Worm (Caenorhabditis elegans) whole organism, L1 larva: ENCODE data around the gene srsx-15.

Experiments
- C04F5.9 ChIP-seq: sonication (generic microtip); optimal IDR thresholded peaks from 2 replicates; lab custom pipeline; 2016; ENCODE audit warnings: missing genetic modification characterization, missing compliant biosample characterization
- C34B4.2 ChIP-seq: sonication (generic microtip); optimal IDR thresholded peaks from 2 replicates; lab custom pipeline; 2017; ENCODE audit warnings: mild to moderate bottlenecking, missing genetic modification characterization, missing compliant biosample characterization
- F16B12.6 ChIP-seq: fragments of 150-350 bp; optimal IDR thresholded peaks from 2 replicates; lab custom pipeline; 2014; ENCODE audit warnings: missing biosample characterization, missing genetic modification characterization
- Y116A8C.19 ChIP-seq: sonication (generic microtip); optimal IDR thresholded peaks from 2 replicates; lab custom pipeline; 2016; ENCODE audit warnings: missing compliant biosample characterization, missing genetic modification characterization, borderline replicate concordance
- alr-1 ChIP-seq: fragments of 200-800 bp; sonication (Bioruptor generic); optimal IDR thresholded peaks from 2 replicates; lab custom pipeline; 2018; ENCODE audit warnings: borderline replicate concordance, mild to moderate bottlenecking, missing genetic modification characterization, missing compliant biosample characterization
- blmp-1 ChIP-seq: fragments of 150-350 bp; optimal IDR thresholded peaks from 2 replicates; lab custom pipeline; 2014; ENCODE audit warnings: missing biosample characterization, missing genetic modification characterization
- ceh-8 ChIP-seq: fragments of 200-800 bp; sonication (Bioruptor generic); optimal IDR thresholded peaks from 2 replicates; lab custom pipeline; 2018; ENCODE audit warnings: mild to moderate bottlenecking, missing genetic modification characterization, moderate library complexity, missing compliant biosample characterization
- ceh-82 ChIP-seq, 3 experiments: fragments of 150-350 bp in 1 of 3; sonication (generic microtip) in 2 of 3; optimal IDR thresholded peaks; 2 replicates each; lab custom pipeline; 2014 to 2017; ENCODE audit warnings: missing biosample characterization in 3 of 3, missing genetic modification characterization in 3 of 3
- ceh-88 ChIP-seq: fragments of 200-800 bp; sonication (Bioruptor generic); IDR thresholded peaks from 2 replicates; pipeline ENCODE4 v1.3.6; 2022; ENCODE audit warnings: missing genetic modification characterization, missing compliant biosample characterization
- ces-1 ChIP-seq: fragments of 150-350 bp; optimal IDR thresholded peaks from 2 replicates; lab custom pipeline; 2014; ENCODE audit warnings: missing biosample characterization, missing genetic modification reagents, missing genetic modification characterization
- efl-3 ChIP-seq: fragments of 200-800 bp; sonication (Bioruptor generic); optimal IDR thresholded peaks from 2 replicates; lab custom pipeline; 2018; ENCODE audit warnings: mild to moderate bottlenecking, missing genetic modification characterization, missing compliant biosample characterization
- elt-2 ChIP-seq: sonication (generic microtip); optimal IDR thresholded peaks from 2 replicates; lab custom pipeline; 2016; ENCODE audit warnings: missing genetic modification characterization, mild to moderate bottlenecking, inconsistent platforms, missing compliant biosample characterization, missing genetic modification reagents
- elt-3 ChIP-seq, 6 experiments: fragments of 150-350 bp in 1 of 6; sonication (generic microtip); optimal IDR thresholded peaks; 2 replicates each; lab custom pipeline; 2017 to 2018; ENCODE audit warnings: missing biosample characterization in 6 of 6, missing genetic modification characterization in 6 of 6, inconsistent platforms in 1 of 6
- ets-5 ChIP-seq: fragments of 200-800 bp; sonication (Bioruptor generic); IDR thresholded peaks from 2 replicates; pipeline ENCODE4 v1.3.6; 2022; ENCODE audit warnings: missing genetic modification characterization, missing compliant biosample characterization
- fkh-10 ChIP-seq: sonication (generic microtip); optimal IDR thresholded peaks from 2 replicates; lab custom pipeline; 2017; ENCODE audit warnings: missing biosample characterization, missing genetic modification reagents, missing genetic modification characterization
- fkh-4 ChIP-seq: sonication (generic microtip); optimal IDR thresholded peaks from 2 replicates; lab custom pipeline; 2016; ENCODE audit warnings: missing compliant biosample characterization, missing genetic modification characterization, borderline replicate concordance
- fkh-8 ChIP-seq: sonication (generic microtip); optimal IDR thresholded peaks from 2 replicates; lab custom pipeline; 2016; ENCODE audit warnings: mild to moderate bottlenecking, missing genetic modification characterization, missing compliant biosample characterization
- fos-1 ChIP-seq: fragments of 150-350 bp; optimal IDR thresholded peaks from 2 replicates; lab custom pipeline; 2014; ENCODE audit warnings: missing biosample characterization, missing genetic modification characterization
- hpl-2 ChIP-seq: fragments of 150-350 bp; optimal IDR thresholded peaks from 2 replicates; lab custom pipeline; 2014; ENCODE audit warnings: missing biosample characterization, missing genetic modification reagents, missing genetic modification characterization
- irx-1 ChIP-seq: sonication (generic microtip); optimal IDR thresholded peaks from 2 replicates; lab custom pipeline; 2016; ENCODE audit warnings: missing genetic modification characterization, missing compliant biosample characterization
- isw-1 ChIP-seq: fragments of 200-800 bp; sonication (Bioruptor generic); IDR thresholded peaks from 2 replicates; pipeline ENCODE4 v1.3.6; 2022; ENCODE audit warnings: missing genetic modification characterization, missing compliant biosample characterization
- lin-13 ChIP-seq: fragments of 150-350 bp; optimal IDR thresholded peaks from 2 replicates; lab custom pipeline; 2014; ENCODE audit warnings: missing biosample characterization, missing genetic modification reagents, missing genetic modification characterization
- lin-14 ChIP-seq: fragments of 200-800 bp; sonication (Bioruptor generic); optimal IDR thresholded peaks from 2 replicates; lab custom pipeline; 2018; ENCODE audit warnings: mild to moderate bottlenecking, missing genetic modification characterization, moderate library complexity, missing compliant biosample characterization
- lin-15B ChIP-seq: fragments of 150-350 bp; sonication (generic microtip); optimal IDR thresholded peaks from 3 replicates; lab custom pipeline; 2014; ENCODE audit warnings: missing biosample characterization, missing genetic modification characterization
- mdl-1 ChIP-seq, 2 experiments: fragments of 150-350 bp; optimal IDR thresholded peaks; 2 replicates each; lab custom pipeline; 2014 to 2017; ENCODE audit warnings: missing biosample characterization in 2 of 2, missing genetic modification characterization in 2 of 2, inconsistent platforms in 1 of 2
- mef-2 ChIP-seq: fragments of 150-350 bp; optimal IDR thresholded peaks from 2 replicates; lab custom pipeline; 2014; ENCODE audit warnings: missing biosample characterization, missing genetic modification characterization
- nhr-11 ChIP-seq: fragments of 150-350 bp; optimal IDR thresholded peaks from 2 replicates; lab custom pipeline; 2014; ENCODE audit warnings: missing biosample characterization, missing genetic modification characterization
- nhr-19 ChIP-seq: fragments of 200-800 bp; sonication (Bioruptor generic); conservative IDR thresholded peaks from 2 replicates; pipeline ENCODE4 v1.3.6; 2022; ENCODE audit warnings: missing genetic modification characterization, missing compliant biosample characterization
- nhr-20 ChIP-seq: sonication (generic microtip); optimal IDR thresholded peaks from 2 replicates; lab custom pipeline; 2016; ENCODE audit warnings: mild to moderate bottlenecking, missing genetic modification characterization, missing compliant biosample characterization
- nhr-237 ChIP-seq: fragments of 150-350 bp; optimal IDR thresholded peaks from 2 replicates; lab custom pipeline; 2014; ENCODE audit warnings: missing biosample characterization, missing genetic modification characterization
- nhr-47 ChIP-seq: sonication (generic microtip); optimal IDR thresholded peaks from 2 replicates; lab custom pipeline; 2016; ENCODE audit warnings: mild to moderate bottlenecking, missing genetic modification characterization, moderate library complexity, missing compliant biosample characterization
- nhr-71 ChIP-seq: sonication (generic microtip); optimal IDR thresholded peaks from 2 replicates; lab custom pipeline; 2016; ENCODE audit warnings: mild to moderate bottlenecking, missing genetic modification characterization, moderate library complexity, missing compliant biosample characterization
- nhr-76 ChIP-seq: sonication (generic microtip); optimal IDR thresholded peaks from 2 replicates; lab custom pipeline; 2017; ENCODE audit warnings: missing biosample characterization, missing genetic modification characterization
- nhr-84 ChIP-seq: sonication (generic microtip); optimal IDR thresholded peaks from 2 replicates; lab custom pipeline; 2017; ENCODE audit warnings: missing biosample characterization, missing genetic modification characterization
- nhr-85 ChIP-seq: sonication (generic microtip); peaks from one replicate; lab custom pipeline; 2016; ENCODE audit warnings: missing genetic modification characterization, inconsistent platforms, missing compliant biosample characterization
- pag-3 ChIP-seq: sonication (generic microtip); optimal IDR thresholded peaks from 2 replicates; lab custom pipeline; 2017; ENCODE audit warnings: missing genetic modification characterization, mild to moderate bottlenecking, missing compliant biosample characterization, antibody characterized with exemption, borderline replicate concordance; ENCODE audit not compliant: insufficient read depth
- pax-3 ChIP-seq: fragments of 200-800 bp; sonication (Bioruptor generic); optimal IDR thresholded peaks from 2 replicates; lab custom pipeline; 2018; ENCODE audit warnings: mild to moderate bottlenecking, missing genetic modification characterization, moderate library complexity, missing compliant biosample characterization
- pqm-1 ChIP-seq: sonication (generic microtip); optimal IDR thresholded peaks from 3 replicates; lab custom pipeline; 2017; ENCODE audit warnings: missing biosample characterization, missing genetic modification characterization
- rnt-1 ChIP-seq: sonication (generic microtip); optimal IDR thresholded peaks from 2 replicates; lab custom pipeline; 2016; ENCODE audit warnings: mild to moderate bottlenecking, missing genetic modification characterization, moderate library complexity, missing compliant biosample characterization
- skn-1 ChIP-seq: fragments of 150-350 bp; optimal IDR thresholded peaks from 2 replicates; lab custom pipeline; 2014; ENCODE audit warnings: missing biosample characterization, missing genetic modification characterization
- snpc-4 ChIP-seq: fragments of 150-350 bp; optimal IDR thresholded peaks from 2 replicates; lab custom pipeline; 2014; ENCODE audit warnings: missing biosample characterization, missing genetic modification characterization
- sup-37 ChIP-seq: fragments of 200-800 bp; sonication (Bioruptor generic); optimal IDR thresholded peaks from 2 replicates; lab custom pipeline; 2018; ENCODE audit warnings: mild to moderate bottlenecking, missing genetic modification characterization, missing compliant biosample characterization
- swsn-7 ChIP-seq: sonication (generic microtip); optimal IDR thresholded peaks from 2 replicates; lab custom pipeline; 2016; ENCODE audit warnings: missing genetic modification characterization, missing compliant biosample characterization
- tlp-1 ChIP-seq: fragments of 150-350 bp; optimal IDR thresholded peaks from 2 replicates; lab custom pipeline; 2014; ENCODE audit warnings: missing biosample characterization, missing genetic modification characterization
- unc-130 ChIP-seq: fragments of 150-350 bp; optimal IDR thresholded peaks from 2 replicates; lab custom pipeline; 2017; ENCODE audit warnings: missing biosample characterization, missing genetic modification characterization, inconsistent platforms
- unc-30 ChIP-seq: sonication (generic microtip); optimal IDR thresholded peaks from 2 replicates; lab custom pipeline; 2017; ENCODE audit warnings: missing biosample characterization, missing genetic modification characterization
- vab-15 ChIP-seq: sonication (generic microtip); optimal IDR thresholded peaks from 2 replicates; lab custom pipeline; 2017; ENCODE audit warnings: missing genotype, mild to moderate bottlenecking, missing genetic modification characterization, missing compliant biosample characterization
- xbp-1 ChIP-seq: sonication (generic microtip); optimal IDR thresholded peaks from 2 replicates; lab custom pipeline; 2016; ENCODE audit warnings: missing genetic modification characterization, missing compliant biosample characterization
- zag-1 ChIP-seq: fragments of 150-350 bp; optimal IDR thresholded peaks from 2 replicates; lab custom pipeline; 2014; ENCODE audit warnings: missing biosample characterization, missing genetic modification characterization
- ztf-11 ChIP-seq, 2 experiments: sonication (generic microtip); optimal IDR thresholded peaks; 2 replicates each; lab custom pipeline; 2016 to 2017; ENCODE audit warnings: missing genetic modification characterization in 2 of 2, missing biosample characterization in 1 of 2, missing compliant biosample characterization in 1 of 2

Gene srsx-15

ce11 chrIV:5607343-5607742 is 16.3 kb downstream of the srsx-15 start (continued):
- TF ChIP-seq C34B4.2 (tag; lab: Kevin White, UChicago) (no peak), vab-15 (no peak), zag-1 (tag; lab: Kevin White, UChicago) (no peak), unc-30 (tag; lab: Kevin White, UChicago) (no peak), nhr-47 (tag; lab: Kevin White, UChicago) (peak; percentile 62), pax-3 (no peak), rnt-1 (tag; lab: Kevin White, UChicago) (peak; percentile 69), F16B12.6 (tag; lab: Kevin White, UChicago) (no peak), skn-1 (tag; lab: Kevin White, UChicago) (peak; percentile 66), hpl-2 (GFP tag; lab: Kevin White, UChicago) (no peak), lin-13 (GFP tag; lab: Kevin White, UChicago) (no peak), irx-1 (tag; lab: Kevin White, UChicago) (peak; percentile 56), isw-1 (GFP tag; lab: Robert Waterston, UW) (peak; percentile 25; the same call in 1 of the 2 replicates), sup-37 (no peak), nhr-19 (GFP tag; lab: Robert Waterston, UW) (peak; percentile 40; the same call in 1 of the 2 replicates), nhr-85 (peak; percentile 37), xbp-1 (tag; lab: Kevin White, UChicago) (peak; percentile 23), elt-2 (tag; lab: Kevin White, UChicago) (no peak), Y116A8C.19 (tag; lab: Kevin White, UChicago) (no peak), fkh-8 (tag; lab: Kevin White, UChicago) (peak; percentile 62), pqm-1 (tag; lab: Kevin White, UChicago) (no peak), nhr-76 (tag; lab: Kevin White, UChicago) (no peak), ets-5 (GFP tag; lab: Robert Waterston, UW) (no peak), pag-3 (tag; lab: Kevin White, UChicago) (peak; percentile 51), mdl-1 (tag; optimal IDR thresholded peaks at IDR 0.05; lab: Kevin White, UChicago) (peak in 1 of 2 experiments; percentile 79), nhr-71 (tag; lab: Kevin White, UChicago) (peak; percentile 75), nhr-11 (tag; lab: Kevin White, UChicago) (no peak), ceh-82 (tag; optimal IDR thresholded peaks at IDR 0.05; lab: Kevin White, UChicago) (peak in 1 of 3 experiments; percentile 64), nhr-237 (tag; lab: Kevin White, UChicago) (no peak), mef-2 (tag; lab: Kevin White, UChicago) (no peak), lin-15B (tag; lab: Kevin White, UChicago) (no peak), lin-14 (peak; percentile 98), nhr-84 (tag; lab: Kevin White, UChicago) (no peak), C04F5.9 (tag; lab: Kevin White, UChicago) (no peak), ztf-11 (tag; optimal IDR thresholded peaks at IDR 0.05; lab: Kevin White, UChicago) (no peak)

ce11 chrIV:5605225-5605624 is 18.4 kb downstream of the srsx-15 start:
- no peak for TF ChIP-seq tlp-1 (tag; lab: Kevin White, UChicago)
- TF ChIP-seq nhr-47 (tag; lab: Kevin White, UChicago): no peak
- TF ChIP-seq blmp-1 (tag; lab: Kevin White, UChicago): peak; percentile 67
- TF ChIP-seq alr-1 (tag; lab: Kevin White, UChicago): no peak
- TF ChIP-seq fos-1 (tag; lab: Kevin White, UChicago): no peak

- TF ChIP-seq efl-3 (GFP tag; lab: Kevin White, UChicago) (no peak), ces-1 (no peak), snpc-4 (tag; lab: Kevin White, UChicago) (peak; percentile 51), fkh-8 (tag; lab: Kevin White, UChicago) (peak; percentile 87), fkh-10 (GFP tag; lab: Kevin White, UChicago) (peak; percentile 26), nhr-84 (tag; lab: Kevin White, UChicago) (no peak), unc-130 (tag; lab: Kevin White, UChicago) (no peak), ceh-8 (GFP tag; lab: Kevin White, UChicago) (peak; percentile 73), sup-37 (peak; percentile 32), nhr-47 (tag; lab: Kevin White, UChicago) (peak; percentile 79), elt-3 (tag; optimal IDR thresholded peaks at IDR 0.05; lab: Kevin White, UChicago) (no peak), swsn-7 (peak; percentile 64), ceh-88 (GFP tag; lab: Robert Waterston, UW) (0 out of 2 replicates have a peak, but pooled peaks have one; percentile 27), nhr-20 (peak; percentile 77), rnt-1 (tag; lab: Kevin White, UChicago) (peak; percentile 14), F16B12.6 (tag; lab: Kevin White, UChicago) (no peak), fkh-4 (tag; lab: Kevin White, UChicago) (no peak)
Measured at ce11 chrIV:5604465-5604864, 19.2 kb downstream of the srsx-15 start.
